Worm (Caenorhabditis elegans): Measurements from ENCODE around the gene ttr-42.

DNA sequence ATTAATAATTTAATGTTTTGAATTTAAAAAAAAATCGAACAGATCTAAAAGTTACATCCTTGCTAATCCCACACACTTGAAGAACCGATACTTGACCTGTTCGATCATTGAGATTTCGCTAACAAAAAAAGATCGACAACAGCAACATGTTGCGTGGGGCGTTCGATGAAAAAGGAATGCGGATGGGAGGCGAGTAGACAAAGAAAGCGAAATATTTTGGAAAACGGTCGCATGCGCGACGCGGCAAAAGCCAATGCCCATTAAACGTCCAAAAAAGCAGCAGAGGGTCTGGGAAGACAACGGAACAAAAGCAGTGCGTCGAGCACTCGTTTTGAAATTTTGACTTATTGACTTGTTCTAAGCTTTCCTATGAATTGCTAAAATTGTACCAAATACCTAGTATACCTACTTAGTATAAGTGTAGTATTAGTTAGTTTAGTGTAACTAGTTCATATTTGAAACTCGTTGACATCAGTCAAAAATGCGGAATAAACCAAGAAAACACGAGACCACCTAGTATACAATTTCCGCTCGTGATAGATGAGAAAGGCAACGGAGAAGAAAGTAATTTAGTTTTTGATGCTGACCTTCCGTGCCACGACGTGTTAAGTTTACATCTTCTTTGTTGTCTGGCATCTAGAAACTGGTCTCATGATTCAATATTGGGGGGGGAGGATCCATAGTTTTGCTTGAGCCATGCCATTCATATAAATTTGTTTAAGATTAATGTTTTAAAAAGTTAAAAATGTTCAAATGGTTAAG lies 4.5 kb downstream of the ttr-42 start:
- TF ChIP-seq lin-39 (tag; optimal IDR thresholded peaks at IDR 0.05) (no peak), lsy-2 (tag; optimal IDR thresholded peaks at IDR 0.05) (no peak), ZK546.5 (tag; optimal IDR thresholded peaks at IDR 0.05) (no peak), nhr-237 (tag; optimal IDR thresholded peaks at IDR 0.05) (no peak), unc-62 (GFP tag; optimal IDR thresholded peaks at IDR 0.05 in 1 of 2) (peak in 1 of 2 experiments; percentile 92), unc-62 (tag; optimal IDR thresholded peaks at IDR 0.05) (no peak), R02D3.7 (tag; optimal IDR thresholded peaks at IDR 0.05) (no peak), mep-1 (tag; optimal IDR thresholded peaks at IDR 0.05) (no peak), lin-13 (GFP tag; optimal IDR thresholded peaks at IDR 0.05) (no peak), ama-1 (optimal IDR thresholded peaks at IDR 0.05) (no peak), skn-1 (tag; optimal IDR thresholded peaks at IDR 0.05) (no peak)

Measured in whole organism, L4 larva.